Fruit fly (Drosophila melanogaster): ENCODE data around the gene CG9672.
A peak's percentile ranks its signal among the peaks of the same experiment; 100 is the strongest.

The CG9672 gene

dm6 chrX:16670691-16671481 is 35.8 kb downstream of the CG9672 start:
- no peak for TF ChIP-seq CG15710 (tag; optimal IDR thresholded peaks at IDR 0.05)
- TF ChIP-seq gl (tag; optimal IDR thresholded peaks at IDR 0.05): no peak
- no peak for TF ChIP-seq Pif1A (GFP tag; optimal IDR thresholded peaks at IDR 0.05)
- TF ChIP-seq D1 (tag; optimal IDR thresholded peaks at IDR 0.05): no peak
- TF ChIP-seq CG10348 (GFP tag; IDR thresholded peaks at IDR 0.05): no peak
- peak; percentile 49; the same call in 1 of the 3 replicates for TF ChIP-seq CG4496 (GFP tag; IDR thresholded peaks at IDR 0.05)
- peak; percentile 75 for TF ChIP-seq CG13204 (GFP tag; optimal IDR thresholded peaks at IDR 0.05)
- TF ChIP-seq Snoo (tag; optimal IDR thresholded peaks at IDR 0.05): no peak
- peak; percentile 7 for TF ChIP-seq CG14655 (GFP tag; optimal IDR thresholded peaks at IDR 0.05)

dm6 chrX:16670262-16670661 is 36.4 kb downstream of the CG9672 start:
- no peak for TF ChIP-seq EcR (GFP tag; optimal IDR thresholded peaks at IDR 0.05)
- TF ChIP-seq CG4496 (GFP tag; IDR thresholded peaks at IDR 0.05): no peak
- TF ChIP-seq rn (GFP tag; IDR thresholded peaks at IDR 0.05): no peak
- TF ChIP-seq Pif1A (GFP tag; optimal IDR thresholded peaks at IDR 0.05): peak; percentile 5
- no peak for TF ChIP-seq CG13204 (GFP tag; optimal IDR thresholded peaks at IDR 0.05)
- TF ChIP-seq CG15710 (tag; optimal IDR thresholded peaks at IDR 0.05): no peak
- no peak for TF ChIP-seq CG14655 (GFP tag; optimal IDR thresholded peaks at IDR 0.05)

- TF ChIP-seq gl (tag; optimal IDR thresholded peaks at IDR 0.05): no peak
- no peak for TF ChIP-seq CG8301 (tag; optimal IDR thresholded peaks at IDR 0.05)
- no peak for TF ChIP-seq CG14655 (GFP tag; optimal IDR thresholded peaks at IDR 0.05)
- 0 out of 3 replicates have a peak, but pooled peaks have one; percentile 49 for TF ChIP-seq CG4496 (GFP tag; IDR thresholded peaks at IDR 0.05)
These were observed 36.8 kb downstream of the CG9672 start for dm6 chrX:16669849-16670248.

- TF ChIP-seq CG9948 (tag; optimal IDR thresholded peaks at IDR 0.05): no peak
- TF ChIP-seq CG14655 (GFP tag; optimal IDR thresholded peaks at IDR 0.05): no peak
- TF ChIP-seq CG32121 (GFP tag; IDR thresholded peaks at IDR 0.05): no peak
- no peak for TF ChIP-seq fd96Ca (GFP tag; IDR thresholded peaks at IDR 0.05)
- TF ChIP-seq Pif1A (GFP tag; optimal IDR thresholded peaks at IDR 0.05): no peak
- no peak for TF ChIP-seq rn (GFP tag; IDR thresholded peaks at IDR 0.05)
- TF ChIP-seq CG4496 (GFP tag; IDR thresholded peaks at IDR 0.05): no peak
- peak; percentile 7 for TF ChIP-seq CG8159 (tag; optimal IDR thresholded peaks at IDR 0.05)
- TF ChIP-seq EcR (GFP tag; optimal IDR thresholded peaks at IDR 0.05): no peak
- TF ChIP-seq CG10348 (GFP tag; IDR thresholded peaks at IDR 0.05): no peak
- peak; percentile 17 for TF ChIP-seq CG15710 (tag; optimal IDR thresholded peaks at IDR 0.05)
These were observed 42.1 kb downstream of the CG9672 start, which contains the start of gene CG15865 for dm6 chrX:16664405-16665064. Gene CG15865, minus strand, starts transcription at chrX:16664455.

dm6 chrX:16660632-16661031 is 46.0 kb downstream of the CG9672 start:
- TF ChIP-seq CG4496 (GFP tag; IDR thresholded peaks at IDR 0.05) (no peak), CG15710 (tag; optimal IDR thresholded peaks at IDR 0.05) (no peak), Ets98B (GFP tag; IDR thresholded peaks at IDR 0.05) (no peak), CG17806 (tag; optimal IDR thresholded peaks at IDR 0.05) (no peak), CG8301 (tag; optimal IDR thresholded peaks at IDR 0.05) (no peak), CG32121 (GFP tag; IDR thresholded peaks at IDR 0.05) (no peak), D1 (tag; optimal IDR thresholded peaks at IDR 0.05) (no peak), Pif1B (GFP tag; optimal IDR thresholded peaks at IDR 0.05) (no peak), CG14655 (GFP tag; optimal IDR thresholded peaks at IDR 0.05) (no peak), CG12605 (GFP tag; IDR thresholded peaks at IDR 0.05) (no peak), fd96Ca (GFP tag; IDR thresholded peaks at IDR 0.05) (no peak), CG10348 (GFP tag; IDR thresholded peaks at IDR 0.05) (no peak), CG34367 (tag; optimal IDR thresholded peaks at IDR 0.05) (no peak), CG9948 (tag; optimal IDR thresholded peaks at IDR 0.05) (no peak), Pif1A (GFP tag; optimal IDR thresholded peaks at IDR 0.05) (no peak), CG13204 (GFP tag; optimal IDR thresholded peaks at IDR 0.05) (no peak), rn (GFP tag; IDR thresholded peaks at IDR 0.05) (no peak)
